Fruit fly (Drosophila melanogaster) whole organism, embryonic: ENCODE data around the gene CG46059.

Experiments used
- Abd-B ChIP-seq: fragments of 200-800 bp; sonication (Bioruptor generic); optimal IDR thresholded peaks from 2 replicates; lab custom pipeline; 2018; ENCODE audit warnings: missing biosample characterization, mild to moderate bottlenecking, missing genetic modification characterization, moderate library complexity
- Aef1 ChIP-seq: fragments of 200-800 bp; sonication (Bioruptor generic); IDR thresholded peaks from 3 replicates; pipeline ENCODE4 v1.3.6; 2022; ENCODE audit warnings: missing biosample characterization, missing genetic modification characterization
- Atf6 ChIP-seq: fragments of 200-800 bp; sonication (Bioruptor generic); IDR thresholded peaks from 2 replicates; pipeline ENCODE4 v1.3.6; 2022; ENCODE audit warnings: missing biosample characterization, missing genetic modification characterization
- CG10979 ChIP-seq: fragments of 200-800 bp; sonication (Bioruptor generic); optimal IDR thresholded peaks from 2 replicates; lab custom pipeline; 2018; ENCODE audit warnings: missing biosample characterization, mild to moderate bottlenecking, missing genetic modification characterization, moderate library complexity
- CG12744 ChIP-seq: fragments of 200-800 bp; sonication (Bioruptor generic); optimal IDR thresholded peaks from 2 replicates; lab custom pipeline; 2016; ENCODE audit warnings: missing biosample characterization, missing genetic modification characterization
- CG13424 ChIP-seq: fragments of 200-800 bp; sonication (Bioruptor generic); optimal IDR thresholded peaks from 2 replicates; lab custom pipeline; 2019; ENCODE audit warnings: missing biosample characterization, mild to moderate bottlenecking, missing genetic modification characterization, moderate library complexity
- CG14050 ChIP-seq: fragments of 200-800 bp; sonication (Bioruptor generic); IDR thresholded peaks from 3 replicates; pipeline ENCODE4 v1.3.6; 2022; ENCODE audit warnings: missing biosample characterization, missing genetic modification characterization
- CG15073 ChIP-seq: fragments of 200-800 bp; sonication (Bioruptor generic); optimal IDR thresholded peaks from 2 replicates; lab custom pipeline; 2016; ENCODE audit warnings: missing biosample characterization, missing genetic modification characterization
- CG1603 ChIP-seq: fragments of 200-800 bp; sonication (Bioruptor generic); optimal IDR thresholded peaks from 2 replicates; lab custom pipeline; 2019; ENCODE audit warnings: missing biosample characterization, mild to moderate bottlenecking, missing genetic modification characterization, moderate library complexity
- CG2875 ChIP-seq: fragments of 200-800 bp; sonication (Bioruptor generic); optimal IDR thresholded peaks from 2 replicates; lab custom pipeline; 2017; ENCODE audit warnings: missing biosample characterization, mild to moderate bottlenecking, missing genetic modification characterization, missing genetic modification reagents
- CG4730 ChIP-seq: fragments of 200-800 bp; sonication (Bioruptor generic); IDR thresholded peaks from 2 replicates; pipeline ENCODE4 v1.3.6; 2022; ENCODE audit warnings: missing biosample characterization, missing genetic modification characterization
- CG7556 ChIP-seq: fragments of 200-800 bp; sonication (Bioruptor generic); optimal IDR thresholded peaks from 2 replicates; lab custom pipeline; 2017; ENCODE audit warnings: missing biosample characterization, mild to moderate bottlenecking, missing genetic modification characterization
- CG7786 ChIP-seq: fragments of 200-800 bp; sonication (Bioruptor generic); optimal IDR thresholded peaks from 2 replicates; lab custom pipeline; 2016; ENCODE audit warnings: missing biosample characterization, missing genetic modification characterization
- CG9215 ChIP-seq: fragments of 200-800 bp; sonication (Bioruptor generic); IDR thresholded peaks from 2 replicates; pipeline ENCODE4 v1.3.6; 2022; ENCODE audit warnings: missing biosample characterization, missing genetic modification characterization
- CG9609 ChIP-seq: fragments of 200-800 bp; sonication (Bioruptor generic); optimal IDR thresholded peaks from 3 replicates; lab custom pipeline; 2016; ENCODE audit warnings: missing biosample characterization, missing genetic modification characterization
- CG9932 ChIP-seq: fragments of 200-800 bp; sonication (Bioruptor generic); IDR thresholded peaks from 2 replicates; pipeline ENCODE4 v1.3.6; 2022; ENCODE audit warnings: missing biosample characterization, missing genetic modification characterization
- Fer1 ChIP-seq: fragments of 200-800 bp; sonication (Bioruptor generic); optimal IDR thresholded peaks from 2 replicates; lab custom pipeline; 2017; ENCODE audit warnings: missing biosample characterization, mild to moderate bottlenecking, missing genetic modification characterization
- HLH3B ChIP-seq: fragments of 200-800 bp; sonication (Bioruptor generic); IDR thresholded peaks from 2 replicates; pipeline ENCODE4 v1.3.6; 2022; ENCODE audit warnings: missing biosample characterization, missing genetic modification characterization
- Hr3 ChIP-seq: fragments of 200-800 bp; sonication (Bioruptor generic); optimal IDR thresholded peaks from 3 replicates; lab custom pipeline; 2016; ENCODE audit warnings: missing biosample characterization, missing genetic modification characterization
- Hr51 ChIP-seq, 2 experiments: fragments of 200-800 bp; sonication (Bioruptor generic); optimal IDR thresholded peaks; 2 replicates in 1 of 2; 3 replicates in 1 of 2; lab custom pipeline; 2016 to 2018; ENCODE audit warnings: missing biosample characterization in 2 of 2, missing genetic modification characterization in 2 of 2, mild to moderate bottlenecking in 1 of 2, moderate library complexity in 1 of 2
- Med ChIP-seq: fragments of 200-800 bp; sonication (Bioruptor generic); peaks from one replicate; lab custom pipeline; 2016; ENCODE audit warnings: missing biosample characterization, missing genetic modification characterization, mild to moderate bottlenecking, inconsistent platforms, moderate library complexity
- Meics ChIP-seq: fragments of 200-800 bp; sonication (Bioruptor generic); optimal IDR thresholded peaks from 2 replicates; lab custom pipeline; 2017; ENCODE audit warnings: missing biosample characterization, mild to moderate bottlenecking, missing genetic modification characterization
- Oli ChIP-seq: fragments of 200-800 bp; sonication (Bioruptor generic); optimal IDR thresholded peaks from 2 replicates; lab custom pipeline; 2018; ENCODE audit warnings: missing biosample characterization, mild to moderate bottlenecking, missing genetic modification characterization, moderate library complexity
- Rfx ChIP-seq: fragments of 200-800 bp; sonication (Bioruptor generic); IDR thresholded peaks from 2 replicates; pipeline ENCODE4 v1.3.6; 2022; ENCODE audit warnings: missing biosample characterization, missing genetic modification characterization
- Sox102F ChIP-seq: fragments of 200-800 bp; sonication (Bioruptor generic); optimal IDR thresholded peaks from 2 replicates; lab custom pipeline; 2018; ENCODE audit warnings: missing biosample characterization, mild to moderate bottlenecking, missing genetic modification characterization, moderate library complexity
- Sry-β ChIP-seq: fragments of 200-800 bp; sonication (Bioruptor generic); optimal IDR thresholded peaks from 2 replicates; lab custom pipeline; 2018; ENCODE audit warnings: missing biosample characterization, mild to moderate bottlenecking, missing genetic modification characterization, moderate library complexity
- ara ChIP-seq: fragments of 200-800 bp; sonication (Bioruptor generic); IDR thresholded peaks from 2 replicates; pipeline ENCODE4 v1.3.6; 2022; ENCODE audit warnings: missing biosample characterization, missing genetic modification characterization
- bsh ChIP-seq, 2 experiments: fragments of 200-800 bp; sonication (Bioruptor generic); optimal IDR thresholded peaks; 2 replicates each; lab custom pipeline; 2017 to 2018; ENCODE audit warnings: mild to moderate bottlenecking in 2 of 2, missing biosample characterization in 2 of 2, missing genetic modification characterization in 2 of 2, moderate library complexity in 1 of 2
- cas ChIP-seq: fragments of 200-800 bp; sonication (Bioruptor generic); IDR thresholded peaks from 2 replicates; pipeline ENCODE4 v1.3.6; 2022; ENCODE audit warnings: missing biosample characterization, missing genetic modification characterization
- chif ChIP-seq, 2 experiments: fragments of 200-800 bp; sonication (Bioruptor generic); optimal IDR thresholded peaks; 3 replicates each; lab custom pipeline; 2016; ENCODE audit warnings: missing biosample characterization in 2 of 2, missing genetic modification characterization in 2 of 2
- ci ChIP-seq: fragments of 200-800 bp; sonication (Bioruptor generic); IDR thresholded peaks from 3 replicates; pipeline ENCODE4 v1.3.6; 2022; ENCODE audit warnings: missing biosample characterization, missing genetic modification characterization
- dmrt11E ChIP-seq: fragments of 200-800 bp; sonication (Bioruptor generic); optimal IDR thresholded peaks from 3 replicates; lab custom pipeline; 2018; ENCODE audit warnings: missing biosample characterization, mild to moderate bottlenecking, missing genetic modification characterization, moderate library complexity
- hth ChIP-seq: fragments of >200 bp; optimal IDR thresholded peaks from 2 replicates; lab custom pipeline; 2017; ENCODE audit warnings: inconsistent platforms
- kay ChIP-seq: fragments of 200-800 bp; sonication (Bioruptor generic); optimal IDR thresholded peaks from 2 replicates; lab custom pipeline; 2016; ENCODE audit warnings: missing biosample characterization, missing genetic modification characterization
- lab ChIP-seq: fragments of 200-800 bp; sonication (Bioruptor generic); optimal IDR thresholded peaks from 3 replicates; lab custom pipeline; 2017; ENCODE audit warnings: missing biosample characterization, missing genetic modification characterization, mild to moderate bottlenecking, moderate library complexity, missing genetic modification reagents
- lbe ChIP-seq: fragments of 200-800 bp; sonication (Bioruptor generic); optimal IDR thresholded peaks from 2 replicates; lab custom pipeline; 2016; ENCODE audit warnings: missing biosample characterization, mild to moderate bottlenecking, missing genetic modification characterization
- luna ChIP-seq: fragments of 200-800 bp; sonication (Bioruptor generic); optimal IDR thresholded peaks from 2 replicates; lab custom pipeline; 2016; ENCODE audit warnings: missing biosample characterization, missing genetic modification characterization
- nerfin-1 ChIP-seq: fragments of 200-800 bp; sonication (Bioruptor generic); optimal IDR thresholded peaks from 3 replicates; lab custom pipeline; 2019; ENCODE audit warnings: missing biosample characterization, mild to moderate bottlenecking, missing genetic modification characterization, moderate library complexity
- pfk ChIP-seq: fragments of 200-800 bp; sonication (Bioruptor generic); optimal IDR thresholded peaks from 2 replicates; lab custom pipeline; 2018; ENCODE audit warnings: missing biosample characterization, mild to moderate bottlenecking, missing genetic modification characterization, moderate library complexity
- prd ChIP-seq, 3 experiments: fragments of >200 bp in 2 of 3; fragments of 200-800 bp in 1 of 3; sonication (Bioruptor generic) in 1 of 3; optimal IDR thresholded peaks in 2 of 3; IDR thresholded peaks in 1 of 3; 2 replicates in 2 of 3; 3 replicates in 1 of 3; pipeline versions ENCODE4 v1.3.6 to Lab custom; 2017 to 2022; ENCODE audit warnings: missing biosample characterization in 1 of 3, missing genetic modification characterization in 1 of 3
- pum ChIP-seq: fragments of 200-800 bp; sonication (Bioruptor generic); optimal IDR thresholded peaks from 2 replicates; lab custom pipeline; 2016; ENCODE audit warnings: missing biosample characterization, missing genetic modification characterization
- scrt ChIP-seq: fragments of 200-800 bp; sonication (Bioruptor generic); optimal IDR thresholded peaks from 2 replicates; lab custom pipeline; 2018; ENCODE audit warnings: missing biosample characterization, mild to moderate bottlenecking, missing genetic modification characterization, moderate library complexity
- sima ChIP-seq: fragments of 200-800 bp; sonication (Bioruptor generic); optimal IDR thresholded peaks from 2 replicates; lab custom pipeline; 2016; ENCODE audit warnings: missing biosample characterization, missing genetic modification characterization
- slbo ChIP-seq: fragments of 200-800 bp; sonication (Bioruptor generic); IDR thresholded peaks from 2 replicates; pipeline ENCODE4 v1.3.6; 2022; ENCODE audit warnings: missing biosample characterization, missing genetic modification characterization
- tgo ChIP-seq: fragments of 200-800 bp; sonication (Bioruptor generic); IDR thresholded peaks from 3 replicates; pipeline ENCODE4 v1.3.6; 2022; ENCODE audit warnings: missing biosample characterization, missing genetic modification characterization
- tin ChIP-seq: fragments of 200-800 bp; sonication (Bioruptor generic); optimal IDR thresholded peaks from 3 replicates; lab custom pipeline; 2016; ENCODE audit warnings: missing biosample characterization, missing genetic modification characterization
- trem ChIP-seq: fragments of 200-800 bp; optimal IDR thresholded peaks from 3 replicates; lab custom pipeline; 2019; ENCODE audit warnings: missing biosample characterization, mild to moderate bottlenecking, missing genetic modification characterization, moderate library complexity
- ttk ChIP-seq: fragments of 200-800 bp; sonication (Bioruptor generic); IDR thresholded peaks from 2 replicates; pipeline ENCODE4 v2.1.2; 2022; ENCODE audit warnings: missing biosample characterization, missing genetic modification characterization
- z ChIP-seq: fragments of 200-800 bp; sonication (Bioruptor generic); IDR thresholded peaks from 3 replicates; pipeline ENCODE4 v1.3.6; 2022; ENCODE audit warnings: missing biosample characterization, missing genetic modification characterization
- zfh1 ChIP-seq: fragments of 200-800 bp; sonication (Bioruptor generic); IDR thresholded peaks from 3 replicates; pipeline ENCODE4 v1.3.6; 2022; ENCODE audit warnings: missing biosample characterization, missing genetic modification characterization

Gene CG46059

DNA sequence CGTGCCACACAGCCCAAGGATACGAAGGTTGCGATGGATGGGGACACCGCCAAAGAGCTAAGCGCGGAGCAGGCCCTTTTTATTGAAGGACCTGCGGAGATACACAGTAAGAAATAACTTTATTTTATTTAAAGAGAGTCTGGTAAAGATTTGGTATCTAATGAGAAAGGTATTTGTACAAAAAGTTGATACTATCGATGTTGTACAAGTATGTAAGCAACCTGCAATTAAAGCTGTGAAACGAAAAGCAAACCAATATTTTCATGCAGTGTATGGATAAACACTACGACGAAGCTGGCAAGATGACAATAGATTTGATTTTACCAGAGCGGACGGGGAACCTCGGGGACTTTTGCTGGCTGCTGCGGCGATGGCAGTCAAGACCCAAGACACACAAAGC, 49.7 kb upstream of the CG46059 start (continued):
- peak; percentile 37; the same call in 1 of the 2 replicates for TF ChIP-seq HLH3B (GFP tag; lab: Robert Waterston, UW)
- no peak for TF ChIP-seq lbe (GFP tag; lab: Kevin White, UChicago)
- TF ChIP-seq hth, result no peak
- TF ChIP-seq Abd-B (GFP tag; lab: Kevin White, UChicago), result peak; percentile 4
- TF ChIP-seq CG14050 (GFP tag; lab: Robert Waterston, UW), result no peak
- TF ChIP-seq slbo (GFP tag; lab: Robert Waterston, UW), result peak; percentile 59
- no peak for TF ChIP-seq CG12744 (GFP tag; lab: Kevin White, UChicago)
- TF ChIP-seq Atf6, result 0 out of 2 replicates have a peak, but pooled peaks have one; percentile 10
- TF ChIP-seq kay (GFP tag; lab: Kevin White, UChicago), result no peak
- no peak for TF ChIP-seq cas (GFP tag; lab: Robert Waterston, UW)
- TF ChIP-seq zfh1 (GFP tag; lab: Robert Waterston, UW), result peak; percentile 52; the same call in 2 of the 3 replicates
- TF ChIP-seq ara (GFP tag; lab: Robert Waterston, UW), result 0 out of 2 replicates have a peak, but pooled peaks have one; percentile 24
- peak; percentile 18; the same call in 1 of the 2 replicates for TF ChIP-seq CG9932 (GFP tag; lab: Robert Waterston, UW)
- peak; percentile 17 for TF ChIP-seq CG7786 (GFP tag; lab: Kevin White, UChicago)
- TF ChIP-seq pum (GFP tag; lab: Kevin White, UChicago), result peak; percentile 35
- TF ChIP-seq Sry-β (GFP tag; lab: Kevin White, UChicago), result no peak
- TF ChIP-seq tgo (GFP tag; lab: Robert Waterston, UW), result 0 out of 3 replicates have a peak, but pooled peaks have one; percentile 24
- no peak for TF ChIP-seq z (GFP tag; lab: Robert Waterston, UW)
- no peak for TF ChIP-seq CG4730 (GFP tag; lab: Robert Waterston, UW)
- TF ChIP-seq bsh (GFP tag; optimal IDR thresholded peaks at IDR 0.05; lab: Kevin White, UChicago), result peak in 1 of 2 experiments; percentile 11
- no peak for TF ChIP-seq nerfin-1 (tag; lab: Kevin White, UChicago)
- peak; percentile 21 for TF ChIP-seq Hr3 (GFP tag; lab: Kevin White, UChicago)
- TF ChIP-seq trem (tag; lab: Kevin White, UChicago), result no peak
- peak; percentile 32 for TF ChIP-seq lab (GFP tag; lab: Kevin White, UChicago)
- peak; percentile 24 for TF ChIP-seq Sox102F (GFP tag; lab: Kevin White, UChicago)
- TF ChIP-seq prd (optimal IDR thresholded peaks at IDR 0.05; lab: Kevin White, UChicago), result no peak
- TF ChIP-seq prd (GFP tag; IDR thresholded peaks at IDR 0.05; lab: Robert Waterston, UW), result peak; percentile 68; the same call in 2 of the 3 replicates
- TF ChIP-seq CG7556 (GFP tag; lab: Kevin White, UChicago), result peak; percentile 47
- peak; percentile 23 for TF ChIP-seq Meics (GFP tag; lab: Kevin White, UChicago)
- TF ChIP-seq ttk, result 0 out of 2 replicates have a peak, but pooled peaks have one; percentile 33
- peak; percentile 17 for TF ChIP-seq Oli (tag; lab: Kevin White, UChicago)
- TF ChIP-seq dmrt11E, result peak; percentile 64
- peak; percentile 34 for TF ChIP-seq Fer1
- TF ChIP-seq CG9215 (GFP tag; lab: Robert Waterston, UW), result peak; percentile 36; the same call in 1 of the 2 replicates
- peak; percentile 41 for TF ChIP-seq CG10979 (tag; lab: Kevin White, UChicago)
- peak; percentile 48 for TF ChIP-seq CG1603 (tag; lab: Kevin White, UChicago)
- peak; percentile 10 for TF ChIP-seq scrt
- TF ChIP-seq tin, result peak; percentile 33
- peak in 1 of 2 experiments; percentile 34 for TF ChIP-seq Hr51 (GFP tag; optimal IDR thresholded peaks at IDR 0.05; lab: Kevin White, UChicago)
- peak; percentile 46; the same call in 1 of the 3 replicates for TF ChIP-seq ci (GFP tag; lab: Robert Waterston, UW)
- peak; percentile 46; the same call in 1 of the 2 replicates for TF ChIP-seq Rfx (GFP tag; lab: Robert Waterston, UW)
- TF ChIP-seq Med, result peak; percentile 79
- peak in 1 of 2 experiments; percentile 56 for TF ChIP-seq chif (GFP tag; optimal IDR thresholded peaks at IDR 0.05; lab: Kevin White, UChicago)
- TF ChIP-seq sima (GFP tag; lab: Kevin White, UChicago), result no peak
- TF ChIP-seq luna, result no peak
- no peak for TF ChIP-seq CG15073 (GFP tag; lab: Kevin White, UChicago)
- no peak for TF ChIP-seq pfk (GFP tag; lab: Kevin White, UChicago)
- peak; percentile 29 for TF ChIP-seq CG9609
- TF ChIP-seq CG13424 (tag; lab: Kevin White, UChicago), result peak; percentile 7
- no peak for TF ChIP-seq CG2875
- peak; percentile 28; the same call in 1 of the 3 replicates for TF ChIP-seq Aef1 (GFP tag; lab: Robert Waterston, UW)
